Fruit fly (Drosophila melanogaster) Kc167 (cell line): ENCODE data around the gene CG12056.

ENCODE experiments used
- Myc ChIP-seq: fragments of >200 bp; optimal IDR thresholded peaks from 2 replicates; lab custom pipeline; 2017; ENCODE audit warnings: missing external identifiers
- h ChIP-seq: fragments of >200 bp; optimal IDR thresholded peaks from 3 replicates; lab custom pipeline; 2018; ENCODE audit warnings: missing external identifiers
- insv ChIP-seq: fragments of >200 bp; optimal IDR thresholded peaks from 3 replicates; lab custom pipeline; 2018; ENCODE audit warnings: missing external identifiers

- no peak for TF ChIP-seq insv (lab: Kevin White, UChicago)
- TF ChIP-seq Myc: no peak
- no peak for TF ChIP-seq h (lab: Kevin White, UChicago)
Observed at dm6 chrX:9225137-9225536, 32.7 kb downstream of the CG12056 start, which contains the start of gene CG15370.
